Worm (Caenorhabditis elegans) whole organism, mixed stage, embryonic: ENCODE results near the gene K12D9.1.

ENCODE experiments used
- ceh-39 ChIP-seq: fragments of 150-350 bp; optimal IDR thresholded peaks from 2 replicates; lab custom pipeline; 2014; ENCODE audit warnings: missing biosample characterization, missing genetic modification characterization
- ceh-83 ChIP-seq: fragments of 200-800 bp; sonication (Bioruptor generic); optimal IDR thresholded peaks from 2 replicates; lab custom pipeline; 2018; ENCODE audit warnings: mild to moderate bottlenecking, missing genetic modification characterization, missing compliant biosample characterization
- elt-3 ChIP-seq: fragments of 150-350 bp; optimal IDR thresholded peaks from 2 replicates; lab custom pipeline; 2014; ENCODE audit warnings: missing biosample characterization, missing genetic modification characterization
- ham-2 ChIP-seq: fragments of 200-800 bp; sonication (Bioruptor generic); optimal IDR thresholded peaks from 2 replicates; lab custom pipeline; 2018; ENCODE audit warnings: mild to moderate bottlenecking, missing genetic modification characterization, missing compliant biosample characterization
- lin-13 ChIP-seq: fragments of 150-350 bp; optimal IDR thresholded peaks from 2 replicates; lab custom pipeline; 2014; ENCODE audit warnings: missing biosample characterization, missing genetic modification characterization
- lsy-2 ChIP-seq: fragments of 150-350 bp; optimal IDR thresholded peaks from 2 replicates; lab custom pipeline; 2014; ENCODE audit warnings: missing biosample characterization, missing genetic modification characterization
- nhr-237 ChIP-seq: fragments of 150-350 bp; optimal IDR thresholded peaks from 2 replicates; lab custom pipeline; 2014; ENCODE audit warnings: missing biosample characterization, missing genetic modification characterization
- pha-4 ChIP-seq: fragments of 150-350 bp; optimal IDR thresholded peaks from 2 replicates; lab custom pipeline; 2018; ENCODE audit warnings: missing biosample characterization, missing genetic modification reagents, missing genetic modification characterization
- unc-39 ChIP-seq: fragments of 150-350 bp; optimal IDR thresholded peaks from 2 replicates; lab custom pipeline; 2014; ENCODE audit warnings: missing biosample characterization, missing genetic modification characterization
- unc-62 ChIP-seq: fragments of 150-350 bp; optimal IDR thresholded peaks from 2 replicates; lab custom pipeline; 2014; ENCODE audit warnings: missing biosample characterization, missing genetic modification reagents, missing genetic modification characterization

- TF ChIP-seq ceh-39 (tag; lab: Kevin White, UChicago), result no peak
- no peak for TF ChIP-seq ham-2
- no peak for TF ChIP-seq unc-39 (tag; lab: Kevin White, UChicago)
- no peak for TF ChIP-seq pha-4 (tag; lab: Kevin White, UChicago)
- no peak for TF ChIP-seq lsy-2 (tag; lab: Kevin White, UChicago)
- TF ChIP-seq lin-13 (tag; lab: Kevin White, UChicago), result no peak
- no peak for TF ChIP-seq ceh-83
- no peak for TF ChIP-seq unc-62
- TF ChIP-seq elt-3 (tag; lab: Kevin White, UChicago), result no peak
- TF ChIP-seq nhr-237 (tag; lab: Kevin White, UChicago), result no peak
Measured at ce11 chrV:3039282-3039681, 25.0 kb downstream of the K12D9.1 start, which contains the start of gene chpf-2.
